Worm (Caenorhabditis elegans) whole organism, young adult: Measurements from ENCODE around the gene srxa-2.

ENCODE experiments used
- B0336.3 ChIP-seq: fragments of 200-800 bp; sonication (Bioruptor generic); IDR thresholded peaks from 2 replicates; pipeline ENCODE4 v1.3.6; 2022; ENCODE audit warnings: missing genetic modification characterization, missing compliant biosample characterization
- C06A6.2 ChIP-seq: fragments of 200-800 bp; sonication (Bioruptor generic); conservative IDR thresholded peaks from 2 replicates; pipeline ENCODE4 v1.3.6; 2022; ENCODE audit warnings: missing genetic modification characterization, missing compliant biosample characterization
- F23B12.7 ChIP-seq: sonication (generic microtip); optimal IDR thresholded peaks from 2 replicates; lab custom pipeline; 2017; ENCODE audit warnings: missing genetic modification characterization, mild to moderate bottlenecking, missing compliant biosample characterization, antibody characterized with exemption, moderate library complexity; ENCODE audit not compliant: insufficient read depth
- F33H1.4 ChIP-seq: fragments of 200-800 bp; sonication (Bioruptor generic); IDR thresholded peaks from 2 replicates; pipeline ENCODE4 v1.3.6; 2022; ENCODE audit warnings: missing genetic modification reagents, missing genetic modification characterization, missing compliant biosample characterization
- F49E8.2 ChIP-seq: sonication (generic microtip); optimal IDR thresholded peaks from 3 replicates; lab custom pipeline; 2017; ENCODE audit warnings: missing genetic modification characterization, mild to moderate bottlenecking, missing compliant biosample characterization, antibody characterized with exemption, moderate library complexity; ENCODE audit not compliant: insufficient read depth
- F57A8.1 ChIP-seq: fragments of 200-800 bp; sonication (Bioruptor generic); optimal IDR thresholded peaks from 2 replicates; lab custom pipeline; 2018; ENCODE audit warnings: mild to moderate bottlenecking, missing genetic modification characterization, moderate library complexity, missing compliant biosample characterization
- K11D2.4 ChIP-seq: fragments of 200-800 bp; sonication (Bioruptor generic); IDR thresholded peaks from 2 replicates; pipeline ENCODE4 v1.3.6; 2022; ENCODE audit warnings: missing genetic modification reagents, missing genetic modification characterization, missing compliant biosample characterization
- K12H6.12 ChIP-seq: fragments of 200-800 bp; sonication (Bioruptor generic); optimal IDR thresholded peaks from 2 replicates; lab custom pipeline; 2018; ENCODE audit warnings: mild to moderate bottlenecking, missing genetic modification characterization, missing compliant biosample characterization
- T07F8.4 ChIP-seq: sonication (generic microtip); optimal IDR thresholded peaks from 2 replicates; lab custom pipeline; 2016; ENCODE audit warnings: mild to moderate bottlenecking, missing genetic modification characterization, moderate library complexity, missing compliant biosample characterization
- Y67H2A.10 ChIP-seq: fragments of 200-800 bp; sonication (Bioruptor generic); conservative IDR thresholded peaks from 2 replicates; pipeline ENCODE4 v1.3.6; 2022; ENCODE audit warnings: missing genetic modification reagents, missing genetic modification characterization, missing compliant biosample characterization
- bed-1 ChIP-seq: fragments of 200-800 bp; sonication (Bioruptor generic); IDR thresholded peaks from 2 replicates; pipeline ENCODE4 v1.3.6; 2022; ENCODE audit warnings: missing genetic modification reagents, missing genetic modification characterization, missing compliant biosample characterization
- ccch-3 ChIP-seq: fragments of 200-800 bp; sonication (Bioruptor generic); optimal IDR thresholded peaks from 2 replicates; lab custom pipeline; 2018; ENCODE audit warnings: mild to moderate bottlenecking, missing genetic modification characterization, missing compliant biosample characterization
- ceh-100 ChIP-seq: fragments of 200-800 bp; sonication (Bioruptor generic); IDR thresholded peaks from 2 replicates; pipeline ENCODE4 v1.3.6; 2022; ENCODE audit warnings: missing genetic modification reagents, missing genetic modification characterization, missing compliant biosample characterization
- ceh-40 ChIP-seq: fragments of 200-800 bp; sonication (Bioruptor generic); IDR thresholded peaks from 2 replicates; pipeline ENCODE4 v1.3.6; 2022; ENCODE audit warnings: missing genetic modification characterization, missing compliant biosample characterization
- ceh-79 ChIP-seq: sonication (generic microtip); optimal IDR thresholded peaks from 2 replicates; lab custom pipeline; 2017; ENCODE audit warnings: mild to moderate bottlenecking, missing genetic modification characterization, missing compliant biosample characterization
- ceh-91 ChIP-seq: fragments of 200-800 bp; sonication (Bioruptor generic); IDR thresholded peaks from 2 replicates; pipeline ENCODE4 v1.3.6; 2022; ENCODE audit warnings: missing genetic modification reagents, missing genetic modification characterization, missing compliant biosample characterization
- efl-1 ChIP-seq: fragments of 150-350 bp; optimal IDR thresholded peaks from 2 replicates; lab custom pipeline; 2014; ENCODE audit warnings: missing biosample characterization, missing genetic modification reagents, missing genetic modification characterization
- egl-44 ChIP-seq: fragments of 200-800 bp; sonication (Bioruptor generic); IDR thresholded peaks from 2 replicates; pipeline ENCODE4 v1.3.6; 2022; ENCODE audit warnings: missing genetic modification reagents, missing genetic modification characterization, missing compliant biosample characterization
- ets-4 ChIP-seq: fragments of 200-800 bp; sonication (Bioruptor generic); optimal IDR thresholded peaks from 2 replicates; lab custom pipeline; 2018; ENCODE audit warnings: mild to moderate bottlenecking, missing genetic modification characterization, missing compliant biosample characterization
- fkh-3 ChIP-seq: sonication (generic microtip); optimal IDR thresholded peaks from 2 replicates; lab custom pipeline; 2016; ENCODE audit warnings: mild to moderate bottlenecking, missing genetic modification characterization, missing compliant biosample characterization
- hlh-12 ChIP-seq: sonication (generic microtip); optimal IDR thresholded peaks from 2 replicates; lab custom pipeline; 2016; ENCODE audit warnings: missing genetic modification characterization, missing compliant biosample characterization
- hlh-26 ChIP-seq: fragments of 200-800 bp; sonication (Bioruptor generic); conservative IDR thresholded peaks from 2 replicates; pipeline ENCODE4 v1.3.6; 2022; ENCODE audit warnings: missing genetic modification reagents, missing genetic modification characterization, missing compliant biosample characterization
- hmg-20 ChIP-seq: fragments of 200-800 bp; sonication (Bioruptor generic); IDR thresholded peaks from 2 replicates; pipeline ENCODE4 v1.3.6; 2022; ENCODE audit warnings: missing genetic modification reagents, missing genetic modification characterization, missing compliant biosample characterization
- let-526 ChIP-seq: fragments of 200-800 bp; sonication (Bioruptor generic); IDR thresholded peaks from 2 replicates; pipeline ENCODE4 v1.3.6; 2022; ENCODE audit warnings: missing genetic modification reagents, missing genetic modification characterization, missing compliant biosample characterization
- lsl-1 ChIP-seq: fragments of 200-800 bp; sonication (Bioruptor generic); optimal IDR thresholded peaks from 2 replicates; lab custom pipeline; 2018; ENCODE audit warnings: mild to moderate bottlenecking, missing genetic modification characterization, moderate library complexity, missing compliant biosample characterization
- lsy-27 ChIP-seq: sonication (generic microtip); optimal IDR thresholded peaks from 2 replicates; lab custom pipeline; 2017; ENCODE audit warnings: missing genetic modification characterization, mild to moderate bottlenecking, missing compliant biosample characterization, antibody characterized with exemption, missing genotype, borderline replicate concordance; ENCODE audit not compliant: insufficient read depth
- mes-4 ChIP-seq: sonication (generic microtip); optimal IDR thresholded peaks from 2 replicates; lab custom pipeline; 2016; ENCODE audit warnings: missing genotype, missing genetic modification characterization, missing compliant biosample characterization
- nhr-27 ChIP-seq: fragments of 200-800 bp; sonication (Bioruptor generic); optimal IDR thresholded peaks from 2 replicates; lab custom pipeline; 2018; ENCODE audit warnings: mild to moderate bottlenecking, missing genetic modification characterization, moderate library complexity, missing compliant biosample characterization
- nhr-90 ChIP-seq: sonication (generic microtip); optimal IDR thresholded peaks from 2 replicates; lab custom pipeline; 2016; ENCODE audit warnings: missing genotype, mild to moderate bottlenecking, missing genetic modification characterization, missing compliant biosample characterization
- repo-1 ChIP-seq: sonication (generic microtip); optimal IDR thresholded peaks from 2 replicates; lab custom pipeline; 2017; ENCODE audit warnings: mild to moderate bottlenecking, missing genetic modification characterization, missing compliant biosample characterization
- sdz-38 ChIP-seq: sonication (generic microtip); optimal IDR thresholded peaks from 2 replicates; lab custom pipeline; 2016; ENCODE audit warnings: missing genotype, missing genetic modification characterization, missing compliant biosample characterization
- unc-130 ChIP-seq: sonication (generic microtip); optimal IDR thresholded peaks from 2 replicates; lab custom pipeline; 2016; ENCODE audit warnings: missing genetic modification reagents, missing genetic modification characterization, missing compliant biosample characterization
- zfh-2 ChIP-seq: fragments of 200-800 bp; sonication (Bioruptor generic); conservative IDR thresholded peaks from 2 replicates; pipeline ENCODE4 v1.3.6; 2022; ENCODE audit warnings: missing genetic modification reagents, missing genetic modification characterization, missing compliant biosample characterization
- zim-3 ChIP-seq: sonication (generic microtip); optimal IDR thresholded peaks from 2 replicates; lab custom pipeline; 2017; ENCODE audit warnings: mild to moderate bottlenecking, missing genetic modification characterization, moderate library complexity, missing compliant biosample characterization
- ztf-26 ChIP-seq: sonication (generic microtip); optimal IDR thresholded peaks from 2 replicates; lab custom pipeline; 2017; ENCODE audit warnings: missing genetic modification characterization, missing compliant biosample characterization
- ztf-3 ChIP-seq: fragments of 200-800 bp; sonication (Bioruptor generic); optimal IDR thresholded peaks from 2 replicates; lab custom pipeline; 2018; ENCODE audit warnings: mild to moderate bottlenecking, missing genetic modification characterization, missing compliant biosample characterization

srxa-2 gene

ce11 chrIV:9422408-9422807 lies 787 bp upstream of the srxa-2 start, which contains the start of gene F56D5.9:
Gene F56D5.9, minus strand, starts transcription at chrIV:9422508.
- TF ChIP-seq lsl-1 (GFP tag; lab: Kevin White, UChicago) (no peak), egl-44 (GFP tag; lab: Robert Waterston, UW) (no peak), nhr-90 (tag; lab: Kevin White, UChicago) (no peak), repo-1 (tag; lab: Kevin White, UChicago) (no peak), zfh-2 (no peak), unc-130 (GFP tag; lab: Kevin White, UChicago) (no peak), hmg-20 (no peak), bed-1 (GFP tag; lab: Robert Waterston, UW) (no peak), fkh-3 (no peak), efl-1 (no peak), let-526 (no peak), ccch-3 (GFP tag; lab: Kevin White, UChicago) (no peak), ztf-3 (GFP tag; lab: Kevin White, UChicago) (no peak)

ce11 chrIV:9427959-9428358 lies 4.8 kb downstream of the srxa-2 start, which contains the start of gene F59B8.1:
Gene F59B8.1, plus strand, starts transcription at chrIV:9428259.
- TF ChIP-seq ceh-91 (GFP tag; lab: Robert Waterston, UW) (no peak), mes-4 (tag; lab: Kevin White, UChicago) (no peak), F49E8.2 (tag; lab: Kevin White, UChicago) (no peak), C06A6.2 (GFP tag; lab: Robert Waterston, UW) (no peak), ceh-100 (GFP tag; lab: Robert Waterston, UW) (no peak), zim-3 (no peak), F33H1.4 (no peak), ztf-26 (tag; lab: Kevin White, UChicago) (no peak), ets-4 (GFP tag; lab: Kevin White, UChicago) (no peak), hlh-26 (no peak), lsy-27 (tag; lab: Kevin White, UChicago) (no peak)

DNA sequence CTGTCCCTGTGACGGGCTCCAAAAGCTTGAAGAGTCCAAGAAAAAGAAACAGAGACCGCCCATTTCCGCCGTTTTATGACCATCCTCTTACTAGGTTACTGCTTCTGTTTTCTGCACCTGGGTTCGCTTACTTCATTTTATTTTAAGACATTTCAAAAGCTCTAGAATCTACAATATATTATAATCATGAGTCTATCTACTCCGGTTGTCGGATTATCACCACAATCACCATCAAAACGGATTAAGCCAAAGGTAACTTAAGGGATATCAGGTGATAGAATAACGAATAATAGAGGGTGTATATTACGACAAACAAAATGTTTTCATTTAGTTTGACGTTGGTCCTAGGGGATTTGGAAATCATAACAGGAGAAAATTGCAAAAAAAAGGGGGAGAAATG lies 9.1 kb downstream of the srxa-2 start:
- no peak for TF ChIP-seq ceh-79 (tag; lab: Kevin White, UChicago)
- no peak for TF ChIP-seq ceh-40 (GFP tag; lab: Robert Waterston, UW)
- no peak for TF ChIP-seq hlh-12
- no peak for TF ChIP-seq K11D2.4 (GFP tag; lab: Robert Waterston, UW)
- no peak for TF ChIP-seq F57A8.1
- TF ChIP-seq Y67H2A.10 (GFP tag; lab: Robert Waterston, UW): no peak
- no peak for TF ChIP-seq F49E8.2 (tag; lab: Kevin White, UChicago)
- no peak for TF ChIP-seq K12H6.12 (tag; lab: Kevin White, UChicago)
- TF ChIP-seq let-526: no peak
- no peak for TF ChIP-seq F23B12.7 (tag; lab: Kevin White, UChicago)
- TF ChIP-seq nhr-27 (tag; lab: Kevin White, UChicago): no peak
- no peak for TF ChIP-seq sdz-38 (tag; lab: Kevin White, UChicago)
- no peak for TF ChIP-seq mes-4 (tag; lab: Kevin White, UChicago)
- TF ChIP-seq B0336.3 (GFP tag; lab: Robert Waterston, UW): no peak
- TF ChIP-seq T07F8.4 (tag; lab: Kevin White, UChicago): no peak
